Worm (Caenorhabditis elegans) whole organism, L4 larva: ENCODE results near the gene F38E11.6.
A peak's percentile ranks its signal among the peaks of the same experiment; 100 is the strongest.

Experiments
- F10B5.3 ChIP-seq: sonication (generic microtip); optimal IDR thresholded peaks from 2 replicates; lab custom pipeline; 2016; ENCODE audit warnings: mild to moderate bottlenecking, missing genetic modification characterization, missing compliant biosample characterization
- F37D6.2 ChIP-seq: sonication (generic microtip); optimal IDR thresholded peaks from 2 replicates; lab custom pipeline; 2016; ENCODE audit warnings: mild to moderate bottlenecking, missing genetic modification characterization, missing compliant biosample characterization
- F44E2.7 ChIP-seq: fragments of 200-800 bp; sonication (Bioruptor generic); IDR thresholded peaks from 2 replicates; pipeline ENCODE4 v2.1.2; 2022; ENCODE audit warnings: missing genetic modification characterization, missing compliant biosample characterization
- F49E8.2 ChIP-seq: sonication (generic microtip); optimal IDR thresholded peaks from 2 replicates; lab custom pipeline; 2016; ENCODE audit warnings: missing compliant biosample characterization, mild to moderate bottlenecking, missing genetic modification characterization, borderline replicate concordance
- R02D3.7 ChIP-seq: fragments of 150-350 bp; sonication (generic microtip); optimal IDR thresholded peaks from 3 replicates; lab custom pipeline; 2014; ENCODE audit warnings: missing biosample characterization, missing genetic modification characterization
- T20F7.1 ChIP-seq: fragments of 200-800 bp; sonication (Bioruptor generic); optimal IDR thresholded peaks from 2 replicates; lab custom pipeline; 2018; ENCODE audit warnings: mild to moderate bottlenecking, missing genetic modification characterization, missing compliant biosample characterization
- T26A8.4 ChIP-seq: fragments of 200-800 bp; sonication (Bioruptor generic); IDR thresholded peaks from 2 replicates; pipeline ENCODE4 v1.3.6; 2022; ENCODE audit warnings: missing genetic modification characterization, missing compliant biosample characterization
- Y5F2A.4 ChIP-seq: fragments of 200-800 bp; sonication (Bioruptor generic); optimal IDR thresholded peaks from 2 replicates; lab custom pipeline; 2018; ENCODE audit warnings: mild to moderate bottlenecking, missing genetic modification characterization, missing compliant biosample characterization
- ZK546.5 ChIP-seq, 2 experiments: sonication (generic microtip); optimal IDR thresholded peaks; 2 replicates each; lab custom pipeline; 2017; ENCODE audit warnings: missing biosample characterization in 2 of 2, missing genetic modification characterization in 2 of 2
- aly-2 ChIP-seq: sonication (generic microtip); optimal IDR thresholded peaks from 2 replicates; lab custom pipeline; 2018; ENCODE audit warnings: missing biosample characterization, missing genetic modification characterization
- ceh-20 ChIP-seq: fragments of 200-800 bp; sonication (Bioruptor generic); IDR thresholded peaks from 2 replicates; pipeline ENCODE4 v1.3.6; 2022; ENCODE audit warnings: missing genetic modification reagents, missing genetic modification characterization, missing compliant biosample characterization
- ceh-28 ChIP-seq: fragments of 150-350 bp; optimal IDR thresholded peaks from 2 replicates; lab custom pipeline; 2014; ENCODE audit warnings: missing biosample characterization, missing genetic modification reagents, missing genetic modification characterization
- ceh-32 ChIP-seq: sonication (generic microtip); optimal IDR thresholded peaks from 2 replicates; lab custom pipeline; 2016; ENCODE audit warnings: mild to moderate bottlenecking, missing genetic modification characterization, missing compliant biosample characterization; ENCODE audit not compliant: poor library complexity
- ceh-82 ChIP-seq: sonication (generic microtip); optimal IDR thresholded peaks from 2 replicates; lab custom pipeline; 2017; ENCODE audit warnings: missing biosample characterization, missing genetic modification characterization
- ctbp-1 ChIP-seq: fragments of 200-800 bp; sonication (Bioruptor generic); IDR thresholded peaks from 2 replicates; pipeline ENCODE4 v1.3.6; 2022; ENCODE audit warnings: missing genetic modification reagents, missing genetic modification characterization, missing compliant biosample characterization
- daf-16 ChIP-seq, 3 experiments: sonication (generic microtip); optimal IDR thresholded peaks; 2 replicates each; lab custom pipeline; 2016 to 2017; ENCODE audit warnings: missing genetic modification characterization in 3 of 3, missing genetic modification reagents in 3 of 3, mild to moderate bottlenecking in 2 of 3, missing compliant biosample characterization in 2 of 3, missing biosample characterization in 1 of 3, moderate library complexity in 1 of 3
- dmd-8 ChIP-seq: fragments of 200-800 bp; sonication (Bioruptor generic); IDR thresholded peaks from 2 replicates; pipeline ENCODE4 v1.3.6; 2022; ENCODE audit warnings: missing genetic modification characterization, missing compliant biosample characterization
- duxl-1 ChIP-seq: sonication (generic microtip); optimal IDR thresholded peaks from 2 replicates; lab custom pipeline; 2016; ENCODE audit warnings: mild to moderate bottlenecking, missing genetic modification characterization, moderate library complexity, missing compliant biosample characterization; ENCODE audit not compliant: poor library complexity
- fkh-10 ChIP-seq: fragments of 150-350 bp; optimal IDR thresholded peaks from 2 replicates; lab custom pipeline; 2014; ENCODE audit warnings: missing biosample characterization, missing genetic modification reagents, missing genetic modification characterization
- gei-8 ChIP-seq: fragments of 200-800 bp; sonication (Bioruptor generic); optimal IDR thresholded peaks from 2 replicates; lab custom pipeline; 2018; ENCODE audit warnings: mild to moderate bottlenecking, missing genetic modification characterization, missing compliant biosample characterization
- hif-1 ChIP-seq, 2 experiments: sonication (generic microtip); optimal IDR thresholded peaks; 2 replicates each; lab custom pipeline; 2016 to 2017; ENCODE audit warnings: missing compliant biosample characterization in 2 of 2, missing genetic modification characterization in 2 of 2, missing genetic modification reagents in 2 of 2, missing genotype in 2 of 2, mild to moderate bottlenecking in 1 of 2
- jun-1 ChIP-seq: fragments of 150-350 bp; optimal IDR thresholded peaks from 2 replicates; lab custom pipeline; 2014; ENCODE audit warnings: missing biosample characterization, missing genetic modification reagents, missing genetic modification characterization
- lim-7 ChIP-seq: fragments of 200-800 bp; sonication (Bioruptor generic); IDR thresholded peaks from 2 replicates; pipeline ENCODE4 v1.3.6; 2022; ENCODE audit warnings: missing genetic modification characterization, missing compliant biosample characterization
- lin-29 ChIP-seq: fragments of 200-800 bp; sonication (Bioruptor generic); IDR thresholded peaks from 2 replicates; pipeline ENCODE4 v1.3.6; 2022; ENCODE audit warnings: missing genetic modification reagents, missing genetic modification characterization, missing compliant biosample characterization
- lin-38 ChIP-seq: fragments of 200-800 bp; sonication (Bioruptor generic); IDR thresholded peaks from 2 replicates; pipeline ENCODE4 v1.3.6; 2022; ENCODE audit warnings: missing genetic modification reagents, missing genetic modification characterization, missing compliant biosample characterization
- lsy-2 ChIP-seq, 2 experiments: fragments of 150-350 bp in 1 of 2; sonication (generic microtip) in 1 of 2; optimal IDR thresholded peaks; 2 replicates each; lab custom pipeline; 2014 to 2017; ENCODE audit warnings: missing biosample characterization in 2 of 2, missing genetic modification characterization in 2 of 2
- madf-5 ChIP-seq, 2 experiments: fragments of 200-800 bp; sonication (Bioruptor generic); IDR thresholded peaks; 2 replicates each; pipeline ENCODE4 v1.3.6; 2022; ENCODE audit warnings: missing compliant biosample characterization in 2 of 2, missing genetic modification characterization in 2 of 2
- madf-9 ChIP-seq: fragments of 200-800 bp; sonication (Bioruptor generic); conservative IDR thresholded peaks from 2 replicates; pipeline ENCODE4 v1.3.6; 2022; ENCODE audit warnings: missing genetic modification reagents, missing genetic modification characterization, missing compliant biosample characterization
- mdl-1 ChIP-seq, 2 experiments: fragments of 150-350 bp in 1 of 2; sonication (generic microtip) in 1 of 2; optimal IDR thresholded peaks; 2 replicates each; lab custom pipeline; 2014 to 2017; ENCODE audit warnings: missing biosample characterization in 2 of 2, missing genetic modification characterization in 2 of 2
- mdt-29 ChIP-seq: fragments of 200-800 bp; sonication (Bioruptor generic); IDR thresholded peaks from 2 replicates; pipeline ENCODE4 v1.3.6; 2022; ENCODE audit warnings: missing genetic modification reagents, missing genetic modification characterization, missing compliant biosample characterization
- mxl-3 ChIP-seq: fragments of 200-800 bp; sonication (Bioruptor generic); optimal IDR thresholded peaks from 2 replicates; lab custom pipeline; 2018; ENCODE audit warnings: mild to moderate bottlenecking, missing genetic modification characterization, missing compliant biosample characterization
- nhr-10 ChIP-seq: fragments of 150-350 bp; optimal IDR thresholded peaks from 2 replicates; lab custom pipeline; 2014; ENCODE audit warnings: missing biosample characterization, missing genetic modification characterization
- nhr-111 ChIP-seq: fragments of 200-800 bp; sonication (Bioruptor generic); optimal IDR thresholded peaks from 2 replicates; lab custom pipeline; 2018; ENCODE audit warnings: mild to moderate bottlenecking, missing genetic modification characterization, missing compliant biosample characterization
- nhr-28 ChIP-seq: fragments of 150-350 bp; optimal IDR thresholded peaks from 2 replicates; lab custom pipeline; 2014; ENCODE audit warnings: missing biosample characterization, missing genetic modification characterization
- nhr-48 ChIP-seq: sonication (generic microtip); optimal IDR thresholded peaks from 2 replicates; lab custom pipeline; 2016; ENCODE audit warnings: mild to moderate bottlenecking, missing genetic modification characterization, missing compliant biosample characterization
- nhr-6 ChIP-seq: fragments of 150-350 bp; optimal IDR thresholded peaks from 2 replicates; lab custom pipeline; 2014; ENCODE audit warnings: missing biosample characterization, missing genetic modification characterization
- nhr-76 ChIP-seq: fragments of 150-350 bp; optimal IDR thresholded peaks from 2 replicates; lab custom pipeline; 2014; ENCODE audit warnings: missing biosample characterization, missing genetic modification characterization
- nhr-77 ChIP-seq: fragments of 150-350 bp; optimal IDR thresholded peaks from 2 replicates; lab custom pipeline; 2014; ENCODE audit warnings: missing biosample characterization, missing genetic modification characterization
- pqm-1 ChIP-seq: sonication (generic microtip); optimal IDR thresholded peaks from 2 replicates; lab custom pipeline; 2017; ENCODE audit warnings: missing biosample characterization, missing genetic modification characterization
- saeg-2 ChIP-seq: fragments of 200-800 bp; sonication (Bioruptor generic); IDR thresholded peaks from 2 replicates; pipeline ENCODE4 v1.3.6; 2022; ENCODE audit warnings: missing genetic modification reagents, missing genetic modification characterization, missing compliant biosample characterization
- sdz-12 ChIP-seq: fragments of 200-800 bp; sonication (Bioruptor generic); optimal IDR thresholded peaks from 2 replicates; lab custom pipeline; 2018; ENCODE audit warnings: mild to moderate bottlenecking, missing genetic modification characterization, missing compliant biosample characterization
- set-16 ChIP-seq: fragments of 200-800 bp; sonication (Bioruptor generic); IDR thresholded peaks from 2 replicates; pipeline ENCODE4 v1.3.6; 2022; ENCODE audit warnings: missing genetic modification reagents, missing genetic modification characterization, missing compliant biosample characterization
- skn-1 ChIP-seq: fragments of 150-350 bp; optimal IDR thresholded peaks from 2 replicates; lab custom pipeline; 2014; ENCODE audit warnings: missing biosample characterization, missing genetic modification characterization
- snpc-1.2 ChIP-seq: fragments of 200-800 bp; sonication (Bioruptor generic); IDR thresholded peaks from 2 replicates; pipeline ENCODE4 v1.3.6; 2022; ENCODE audit warnings: missing genetic modification reagents, missing genetic modification characterization, missing compliant biosample characterization
- spr-3 ChIP-seq: fragments of 200-800 bp; sonication (Bioruptor generic); optimal IDR thresholded peaks from 2 replicates; lab custom pipeline; 2018; ENCODE audit warnings: mild to moderate bottlenecking, missing genetic modification characterization, missing compliant biosample characterization
- tag-97 ChIP-seq: fragments of 200-800 bp; sonication (Bioruptor generic); IDR thresholded peaks from 2 replicates; pipeline ENCODE4 v1.3.6; 2022; ENCODE audit warnings: missing genetic modification characterization, missing compliant biosample characterization
- unc-62 ChIP-seq, 3 experiments: fragments of 150-350 bp in 1 of 3; sonication (generic microtip); optimal IDR thresholded peaks in 2 of 3; peaks in 1 of 3; 1 replicate in 1 of 3; 2 replicates in 2 of 3; lab custom pipeline; 2014 to 2017; ENCODE audit warnings: missing biosample characterization in 3 of 3, missing genetic modification characterization in 3 of 3, missing genetic modification reagents in 3 of 3, missing genotype in 1 of 3
- zag-1 ChIP-seq: fragments of 150-350 bp; optimal IDR thresholded peaks from 2 replicates; lab custom pipeline; 2014; ENCODE audit warnings: missing biosample characterization, missing genetic modification characterization
- zip-2 ChIP-seq: fragments of 150-350 bp; optimal IDR thresholded peaks from 2 replicates; lab custom pipeline; 2014; ENCODE audit warnings: missing biosample characterization, missing genetic modification characterization

Gene F38E11.6

DNA sequence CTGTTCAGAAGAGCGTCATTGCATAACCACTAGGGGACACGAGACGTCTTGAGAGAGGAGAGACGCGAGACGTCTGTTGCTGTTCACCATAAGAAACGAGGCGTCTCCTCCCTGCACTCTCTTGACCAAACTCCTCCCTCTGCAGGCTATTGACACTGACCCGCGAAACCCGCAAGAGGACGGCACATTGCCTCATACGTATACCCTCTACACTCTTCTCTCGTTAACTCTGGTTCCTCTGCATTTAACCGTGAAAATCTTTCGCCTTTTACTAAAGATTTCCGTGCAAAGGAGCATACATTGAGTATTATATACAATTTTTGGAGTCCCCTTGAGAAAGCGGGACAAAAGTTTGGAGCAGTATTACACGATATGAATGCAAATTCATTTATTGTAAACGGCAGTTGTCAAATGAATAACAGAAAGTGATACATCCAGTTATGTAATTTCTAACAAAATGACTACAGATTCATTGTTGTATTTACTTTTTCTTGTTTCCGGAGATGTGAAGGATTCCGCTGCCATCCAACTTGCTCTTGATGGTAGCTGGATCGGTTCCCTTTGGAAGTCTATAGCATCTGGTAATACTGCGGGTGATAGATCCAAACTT is 22.8 kb downstream of the F38E11.6 start (continued):
- TF ChIP-seq ceh-82 (tag; lab: Kevin White, UChicago) (no peak), nhr-10 (peak; percentile 87), mxl-3 (GFP tag; lab: Kevin White, UChicago) (peak; percentile 77), skn-1 (no peak), fkh-10 (GFP tag; lab: Kevin White, UChicago) (peak; percentile 88), F44E2.7 (GFP tag; lab: Robert Waterston, UW) (no peak), F49E8.2 (peak; percentile 86), duxl-1 (tag; lab: Kevin White, UChicago) (peak; percentile 84), nhr-77 (peak; percentile 88), set-16 (GFP tag; lab: Robert Waterston, UW) (no peak; the same call in 1 of the 2 replicates), snpc-1.2 (peak; percentile 94), nhr-76 (no peak), pqm-1 (tag; lab: Kevin White, UChicago) (no peak), lsy-2 (tag; optimal IDR thresholded peaks at IDR 0.05; lab: Kevin White, UChicago) (peak; percentile 75 to 93), aly-2 (tag; lab: Kevin White, UChicago) (no peak), madf-9 (GFP tag; lab: Robert Waterston, UW) (peak; percentile 46; the same call in 1 of the 2 replicates), dmd-8 (GFP tag; lab: Robert Waterston, UW) (no peak), ceh-32 (tag; lab: Kevin White, UChicago) (peak; percentile 53), unc-62 (GFP tag; optimal IDR thresholded peaks at IDR 0.05 in 1 of 2; lab: Kevin White, UChicago) (peak; percentile 42 to 98), unc-62 (tag; optimal IDR thresholded peaks at IDR 0.05; lab: Kevin White, UChicago) (no peak), zag-1 (tag; lab: Kevin White, UChicago) (peak; percentile 37), nhr-28 (tag; lab: Kevin White, UChicago) (peak; percentile 88), T26A8.4 (GFP tag; lab: Robert Waterston, UW) (peak; percentile 93), daf-16 (GFP tag; optimal IDR thresholded peaks at IDR 0.05; lab: Kevin White, UChicago) (peak; percentile 35 to 87), daf-16 (tag; optimal IDR thresholded peaks at IDR 0.05; lab: Kevin White, UChicago) (peak; percentile 98), saeg-2 (no peak), hif-1 (tag; optimal IDR thresholded peaks at IDR 0.05; lab: Kevin White, UChicago) (peak; percentile 79 to 86), jun-1 (tag; lab: Kevin White, UChicago) (peak; percentile 85), ceh-20 (GFP tag; lab: Robert Waterston, UW) (peak; percentile 88), lin-38 (GFP tag; lab: Robert Waterston, UW) (peak; percentile 86), ctbp-1 (peak; percentile 89), zip-2 (peak; percentile 74), F37D6.2 (tag; lab: Kevin White, UChicago) (peak; percentile 81), Y5F2A.4 (GFP tag; lab: Kevin White, UChicago) (peak; percentile 9), nhr-6 (tag; lab: Kevin White, UChicago) (peak; percentile 80), madf-5 (GFP tag; IDR thresholded peaks at IDR 0.05; lab: Robert Waterston, UW) (no peak), spr-3 (GFP tag; lab: Kevin White, UChicago) (peak; percentile 55), ceh-28 (tag; lab: Kevin White, UChicago) (no peak), tag-97 (GFP tag; lab: Robert Waterston, UW) (no peak), ZK546.5 (tag; optimal IDR thresholded peaks at IDR 0.05; lab: Kevin White, UChicago) (peak in 1 of 2 experiments; percentile 1), nhr-111 (GFP tag; lab: Kevin White, UChicago) (no peak), T20F7.1 (GFP tag; lab: Kevin White, UChicago) (peak; percentile 87), sdz-12 (GFP tag; lab: Kevin White, UChicago) (no peak), gei-8 (GFP tag; lab: Kevin White, UChicago) (peak; percentile 80), mdl-1 (tag; optimal IDR thresholded peaks at IDR 0.05; lab: Kevin White, UChicago) (peak; percentile 72 to 95), lim-7 (GFP tag; lab: Robert Waterston, UW) (peak; percentile 60; the same call in 1 of the 2 replicates), F10B5.3 (tag; lab: Kevin White, UChicago) (peak; percentile 81), mdt-29 (GFP tag; lab: Robert Waterston, UW) (peak; percentile 67; the same call in 1 of the 2 replicates), R02D3.7 (tag; lab: Kevin White, UChicago) (no peak), nhr-48 (tag; lab: Kevin White, UChicago) (peak; percentile 85), lin-29 (GFP tag; lab: Robert Waterston, UW) (no peak)
